Fruit fly (Drosophila melanogaster): ENCODE data around the gene Gr36c.

The Gr36c gene

DNA sequence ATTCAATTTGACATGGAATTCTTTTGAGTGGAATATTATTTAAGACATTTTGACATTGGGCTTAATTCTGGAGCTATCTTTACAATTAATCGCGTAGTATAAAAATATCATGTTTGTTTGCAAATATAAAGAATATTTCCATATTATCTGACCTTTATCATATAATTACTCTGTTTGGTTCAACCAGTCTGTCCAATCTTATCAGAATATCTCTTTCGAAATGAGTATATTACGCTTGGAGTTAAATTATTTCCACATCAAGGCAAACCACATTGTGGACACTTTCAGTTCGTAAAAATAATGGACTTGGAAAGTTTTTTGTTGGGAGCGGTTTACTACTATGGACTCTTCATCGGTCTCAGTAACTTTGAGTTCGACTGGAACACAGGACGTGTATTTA, at the start of gene Gr36c:
Gene Gr36c, plus strand, starts transcription at position 301 of the 400 bp plus-strand sequence.
- TF ChIP-seq gl (tag; optimal IDR thresholded peaks at IDR 0.05) (no peak), Pif1B (GFP tag; optimal IDR thresholded peaks at IDR 0.05) (no peak), Ets98B (GFP tag; IDR thresholded peaks at IDR 0.05) (no peak), CG12605 (GFP tag; IDR thresholded peaks at IDR 0.05) (no peak), CG8301 (tag; optimal IDR thresholded peaks at IDR 0.05) (no peak), CG15710 (tag; optimal IDR thresholded peaks at IDR 0.05) (no peak), CG10348 (GFP tag; IDR thresholded peaks at IDR 0.05) (no peak), CG14655 (GFP tag; optimal IDR thresholded peaks at IDR 0.05) (no peak), Pif1A (GFP tag; optimal IDR thresholded peaks at IDR 0.05) (no peak), D1 (tag; optimal IDR thresholded peaks at IDR 0.05) (no peak)

DNA sequence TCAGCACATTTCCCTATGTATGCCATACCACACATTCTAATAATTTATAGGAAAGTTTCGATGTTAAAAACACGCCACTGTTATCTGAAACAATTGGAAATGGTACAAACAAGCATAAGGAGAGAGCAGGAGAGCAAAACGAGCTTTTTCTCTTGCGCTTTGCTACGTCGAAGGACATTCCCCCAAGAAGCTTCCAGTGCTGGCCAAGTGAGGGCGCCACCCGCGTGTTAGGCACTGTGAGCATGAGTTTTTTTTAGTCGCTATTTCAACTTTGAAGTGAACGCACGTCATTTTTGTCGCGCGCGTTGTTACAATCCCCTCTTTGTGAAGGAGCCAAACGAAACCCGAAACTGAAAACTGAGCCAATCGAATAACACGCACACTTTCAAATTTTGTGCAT, 49.3 kb upstream of the Gr36c start, which contains the start of the genes CG34106 and beat-IIIa:
Gene CG34106, plus strand, starts transcription at position 230 of the 400 bp plus-strand sequence.
Gene beat-IIIa, plus strand, starts transcription at position 230 of the 400 bp plus-strand sequence.
- TF ChIP-seq fd96Ca (GFP tag; IDR thresholded peaks at IDR 0.05) (no peak), CG10348 (GFP tag; IDR thresholded peaks at IDR 0.05) (no peak), CG17806 (tag; optimal IDR thresholded peaks at IDR 0.05) (no peak), CG8159 (tag; optimal IDR thresholded peaks at IDR 0.05) (no peak), CG8301 (tag; optimal IDR thresholded peaks at IDR 0.05) (no peak), CG13204 (GFP tag; optimal IDR thresholded peaks at IDR 0.05) (no peak), EcR (GFP tag; optimal IDR thresholded peaks at IDR 0.05) (no peak), CG34367 (tag; optimal IDR thresholded peaks at IDR 0.05) (no peak), CG12605 (GFP tag; IDR thresholded peaks at IDR 0.05) (no peak), CG15710 (tag; optimal IDR thresholded peaks at IDR 0.05) (no peak), CG4496 (GFP tag; IDR thresholded peaks at IDR 0.05) (no peak), Snoo (tag; optimal IDR thresholded peaks at IDR 0.05) (no peak), Pif1B (GFP tag; optimal IDR thresholded peaks at IDR 0.05) (no peak), rn (GFP tag; IDR thresholded peaks at IDR 0.05) (no peak), gl (tag; optimal IDR thresholded peaks at IDR 0.05) (no peak)

DNA sequence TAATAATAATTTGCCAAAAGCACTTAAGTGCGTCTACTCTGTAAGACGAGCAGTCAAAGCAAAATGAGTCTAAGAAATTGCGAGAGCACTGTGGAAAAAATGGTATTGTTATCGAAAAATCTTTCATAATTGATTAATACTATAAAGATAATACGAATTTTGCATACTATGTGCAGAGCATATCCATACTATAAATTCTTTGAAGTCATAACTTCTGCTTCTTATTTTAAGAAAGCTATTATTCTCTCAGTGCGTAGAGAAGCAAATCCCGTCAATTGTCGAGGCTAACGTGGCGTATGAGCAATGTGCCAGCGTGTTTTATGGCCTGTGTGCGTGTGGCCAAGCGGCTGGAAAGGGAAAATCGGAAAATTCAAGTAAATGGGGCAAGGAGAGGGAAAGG, 20.5 kb upstream of the Gr36c start:
- no peak for TF ChIP-seq EcR (GFP tag; optimal IDR thresholded peaks at IDR 0.05)
- no peak for TF ChIP-seq Ets98B (GFP tag; IDR thresholded peaks at IDR 0.05)
- no peak for TF ChIP-seq CG15710 (tag; optimal IDR thresholded peaks at IDR 0.05)
- no peak for TF ChIP-seq CG8159 (tag; optimal IDR thresholded peaks at IDR 0.05)
- TF ChIP-seq CG10348 (GFP tag; IDR thresholded peaks at IDR 0.05): no peak
- TF ChIP-seq CG4496 (GFP tag; IDR thresholded peaks at IDR 0.05): no peak
- no peak for TF ChIP-seq CG34367 (tag; optimal IDR thresholded peaks at IDR 0.05)
- no peak for TF ChIP-seq D1 (tag; optimal IDR thresholded peaks at IDR 0.05)
- TF ChIP-seq gl (tag; optimal IDR thresholded peaks at IDR 0.05): no peak
- TF ChIP-seq CG14655 (GFP tag; optimal IDR thresholded peaks at IDR 0.05): no peak
- TF ChIP-seq CG12605 (GFP tag; IDR thresholded peaks at IDR 0.05): no peak
- no peak for TF ChIP-seq Snoo (tag; optimal IDR thresholded peaks at IDR 0.05)
- TF ChIP-seq fd96Ca (GFP tag; IDR thresholded peaks at IDR 0.05): no peak

DNA sequence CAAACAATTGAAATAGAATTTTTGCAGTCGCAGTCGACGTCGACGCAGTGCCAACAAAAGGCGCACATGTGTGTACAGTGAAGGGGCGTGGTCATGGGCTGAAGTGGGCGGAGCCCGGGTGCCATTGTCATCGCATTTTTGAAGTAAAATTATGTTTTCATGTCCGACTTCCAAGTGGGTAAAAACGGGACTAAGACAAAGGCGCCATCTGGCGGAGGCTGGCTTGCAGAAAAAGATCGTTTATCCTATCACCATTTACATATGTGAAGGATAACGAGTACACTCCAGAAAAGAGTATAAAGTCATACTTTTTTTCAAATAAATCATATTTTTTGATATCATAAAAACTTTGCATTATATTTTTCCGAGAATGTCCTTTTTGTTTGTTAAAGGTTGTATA, 16.8 kb upstream of the Gr36c start:
- TF ChIP-seq gl (tag; optimal IDR thresholded peaks at IDR 0.05) (no peak), rn (GFP tag; IDR thresholded peaks at IDR 0.05) (no peak), Pif1A (GFP tag; optimal IDR thresholded peaks at IDR 0.05) (no peak), CG15710 (tag; optimal IDR thresholded peaks at IDR 0.05) (no peak), Pif1B (GFP tag; optimal IDR thresholded peaks at IDR 0.05) (no peak), CG8159 (tag; optimal IDR thresholded peaks at IDR 0.05) (no peak), EcR (GFP tag; optimal IDR thresholded peaks at IDR 0.05) (no peak), fd96Ca (GFP tag; IDR thresholded peaks at IDR 0.05) (no peak), CG8301 (tag; optimal IDR thresholded peaks at IDR 0.05) (no peak), D1 (tag; optimal IDR thresholded peaks at IDR 0.05) (no peak), CG14655 (GFP tag; optimal IDR thresholded peaks at IDR 0.05) (no peak), CG32121 (GFP tag; IDR thresholded peaks at IDR 0.05) (no peak), Snoo (tag; optimal IDR thresholded peaks at IDR 0.05) (no peak), Ets98B (GFP tag; IDR thresholded peaks at IDR 0.05) (no peak), CG4496 (GFP tag; IDR thresholded peaks at IDR 0.05) (no peak), CG34367 (tag; optimal IDR thresholded peaks at IDR 0.05) (no peak)

DNA sequence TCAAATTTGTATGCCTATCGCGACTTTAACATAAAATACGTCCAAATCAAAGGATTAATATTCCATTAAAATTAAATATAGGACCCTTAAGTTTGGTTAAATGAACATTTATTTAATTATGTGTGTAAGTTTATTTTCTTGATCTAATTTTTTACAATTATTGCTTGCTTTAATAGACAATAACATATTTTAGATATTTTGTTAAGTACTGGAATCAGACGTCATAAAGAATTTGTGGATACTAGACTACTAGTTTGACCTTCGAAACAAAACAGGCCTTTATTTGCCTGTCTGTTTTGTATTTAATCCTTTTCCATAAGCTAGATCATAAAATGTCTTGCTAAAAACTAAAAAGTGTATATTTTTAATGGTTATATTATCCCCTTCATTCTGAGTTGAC, 7.0 kb upstream of the Gr36c start, which contains the start of gene CG34169:
Gene CG34169, plus strand, starts transcription at position 301 of the 400 bp plus-strand sequence.
- TF ChIP-seq CG8301 (tag; optimal IDR thresholded peaks at IDR 0.05) (no peak), CG8159 (tag; optimal IDR thresholded peaks at IDR 0.05) (no peak), CG32121 (GFP tag; IDR thresholded peaks at IDR 0.05) (no peak), CG10348 (GFP tag; IDR thresholded peaks at IDR 0.05) (no peak), CG17806 (tag; optimal IDR thresholded peaks at IDR 0.05) (no peak)

DNA sequence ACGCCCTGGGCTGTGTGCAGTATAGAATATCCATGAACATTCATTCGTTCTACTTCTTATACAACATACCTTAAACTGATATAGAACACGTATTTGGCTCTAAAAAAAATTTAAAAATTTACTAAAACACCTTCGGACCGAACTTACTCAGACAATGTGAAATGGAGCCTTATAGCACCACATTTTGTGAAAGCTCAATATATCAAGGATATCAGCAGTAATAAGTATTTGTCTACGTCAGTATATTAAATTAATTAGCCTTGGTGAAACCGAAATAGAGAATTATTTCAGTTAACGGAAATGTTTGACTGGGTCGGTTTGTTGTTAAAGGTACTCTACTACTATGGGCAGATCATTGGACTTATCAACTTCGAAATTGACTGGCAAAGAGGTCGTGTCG, 3.8 kb upstream of the Gr36c start, which contains the start of gene Gr36a:
Gene Gr36a, plus strand, starts transcription at position 301 of the 400 bp plus-strand sequence.
- TF ChIP-seq CG14655 (GFP tag; optimal IDR thresholded peaks at IDR 0.05) (no peak), Snoo (tag; optimal IDR thresholded peaks at IDR 0.05) (no peak), Ets98B (GFP tag; IDR thresholded peaks at IDR 0.05) (no peak), Pif1A (GFP tag; optimal IDR thresholded peaks at IDR 0.05) (no peak), CG8159 (tag; optimal IDR thresholded peaks at IDR 0.05) (no peak), rn (GFP tag; IDR thresholded peaks at IDR 0.05) (no peak), CG15710 (tag; optimal IDR thresholded peaks at IDR 0.05) (no peak), CG4496 (GFP tag; IDR thresholded peaks at IDR 0.05) (no peak), D1 (tag; optimal IDR thresholded peaks at IDR 0.05) (no peak)

DNA sequence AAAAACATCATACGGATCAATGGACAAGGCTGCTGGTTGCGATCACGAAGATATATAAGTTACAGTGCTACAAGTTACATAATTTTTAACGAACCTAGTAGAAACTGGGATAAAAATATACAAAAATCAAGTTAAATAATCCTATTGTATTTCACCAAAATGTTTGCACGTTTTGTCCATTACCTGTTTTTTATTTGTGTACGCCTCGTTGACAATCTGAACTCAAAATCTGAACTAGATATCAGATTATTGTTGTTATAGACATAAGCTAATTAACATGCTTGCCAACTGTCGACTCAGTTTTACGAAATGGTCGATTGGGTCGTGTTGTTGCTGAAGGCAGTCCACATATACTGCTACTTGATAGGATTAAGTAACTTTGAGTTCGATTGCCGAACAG, 1.7 kb upstream of the Gr36c start, which contains the start of gene Gr36b:
Gene Gr36b, plus strand, starts transcription at position 301 of the 400 bp plus-strand sequence.
- TF ChIP-seq CG34367 (tag; optimal IDR thresholded peaks at IDR 0.05) (no peak), EcR (GFP tag; optimal IDR thresholded peaks at IDR 0.05) (no peak), CG8301 (tag; optimal IDR thresholded peaks at IDR 0.05) (no peak), fd96Ca (GFP tag; IDR thresholded peaks at IDR 0.05) (no peak), CG13204 (GFP tag; optimal IDR thresholded peaks at IDR 0.05) (no peak), CG8159 (tag; optimal IDR thresholded peaks at IDR 0.05) (no peak), CG9948 (tag; optimal IDR thresholded peaks at IDR 0.05) (no peak), D1 (tag; optimal IDR thresholded peaks at IDR 0.05) (no peak), Pif1B (GFP tag; optimal IDR thresholded peaks at IDR 0.05) (no peak), Ets98B (GFP tag; IDR thresholded peaks at IDR 0.05) (no peak), CG14655 (GFP tag; optimal IDR thresholded peaks at IDR 0.05) (no peak), rn (GFP tag; IDR thresholded peaks at IDR 0.05) (no peak), CG15710 (tag; optimal IDR thresholded peaks at IDR 0.05) (no peak)

Measured in whole organism, pupa.